Fruit fly (Drosophila melanogaster): Measurements from ENCODE around the gene CG31445.

Gene CG31445

DNA sequence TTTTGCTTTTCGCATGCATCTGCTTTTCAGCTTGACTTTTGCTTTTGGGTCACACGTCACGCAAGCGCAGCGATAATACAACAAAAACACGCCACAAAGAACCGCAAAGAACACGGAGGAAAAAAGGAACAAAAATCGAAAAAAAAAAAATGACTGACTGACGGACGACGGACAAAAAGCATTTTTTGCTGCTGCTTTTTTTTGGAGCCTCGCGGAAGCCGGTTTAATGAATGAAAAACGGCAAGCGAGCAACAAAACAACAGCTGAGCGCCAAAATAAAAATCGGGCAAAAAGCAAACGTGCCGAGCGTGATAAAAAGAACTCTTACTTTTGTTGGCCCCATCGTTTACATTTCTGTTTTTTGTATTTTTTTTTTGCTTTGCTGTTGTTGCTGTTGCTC, 9.8 kb upstream of the CG31445 start:
- no peak for TF ChIP-seq HLH106 (tag; optimal IDR thresholded peaks at IDR 0.05)
- no peak for TF ChIP-seq Dif (GFP tag; optimal IDR thresholded peaks at IDR 0.05; ENCODE audit: partially characterized antibody)
- no peak for TF ChIP-seq foxo (GFP tag; optimal IDR thresholded peaks at IDR 0.05)
- TF ChIP-seq jim (GFP tag; optimal IDR thresholded peaks at IDR 0.05), result peak; percentile 14
- TF ChIP-seq woc (GFP tag; optimal IDR thresholded peaks at IDR 0.05), result peak; percentile 17
- no peak for TF ChIP-seq Jra (GFP tag; optimal IDR thresholded peaks at IDR 0.05)
- peak; percentile 76 for TF ChIP-seq Sp1 (GFP tag; optimal IDR thresholded peaks at IDR 0.05)
- TF ChIP-seq Rel (GFP tag; optimal IDR thresholded peaks at IDR 0.05), result peak; percentile 64
- TF ChIP-seq Rel (tag; optimal IDR thresholded peaks at IDR 0.05), result peak; percentile 12
- TF ChIP-seq CG9705 (GFP tag; optimal IDR thresholded peaks at IDR 0.05), result peak; percentile 23
- peak; percentile 2 for TF ChIP-seq CG32264 (GFP tag; optimal IDR thresholded peaks at IDR 0.05)
- no peak for TF ChIP-seq Abd-B (GFP tag; optimal IDR thresholded peaks at IDR 0.05)
- TF ChIP-seq psq (GFP tag; optimal IDR thresholded peaks at IDR 0.05), result peak; percentile 63
- TF ChIP-seq sage (GFP tag; optimal IDR thresholded peaks at IDR 0.05), result peak; percentile 51

DNA sequence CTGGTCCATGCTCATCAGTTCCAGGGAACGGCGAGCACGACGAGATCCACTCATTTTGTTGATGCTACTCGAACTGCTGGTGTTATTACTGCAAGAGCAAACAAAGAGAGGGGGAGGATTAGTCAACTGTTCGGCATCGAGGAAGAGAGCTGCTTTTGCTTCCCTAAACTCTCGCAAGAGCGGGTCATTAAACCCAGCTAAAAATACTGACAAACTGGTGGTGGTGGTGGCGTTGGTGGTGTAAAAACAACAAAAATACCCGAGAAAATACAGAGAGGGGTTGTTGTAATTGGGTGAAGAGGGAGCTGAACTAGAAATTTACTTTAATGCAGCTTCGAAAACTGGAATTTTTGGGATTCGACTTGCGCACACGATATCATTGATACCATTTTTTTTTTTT, 9.2 kb upstream of the CG31445 start:
- no peak for TF ChIP-seq psq (GFP tag; optimal IDR thresholded peaks at IDR 0.05)
- no peak for TF ChIP-seq ey (GFP tag; optimal IDR thresholded peaks at IDR 0.05)

DNA sequence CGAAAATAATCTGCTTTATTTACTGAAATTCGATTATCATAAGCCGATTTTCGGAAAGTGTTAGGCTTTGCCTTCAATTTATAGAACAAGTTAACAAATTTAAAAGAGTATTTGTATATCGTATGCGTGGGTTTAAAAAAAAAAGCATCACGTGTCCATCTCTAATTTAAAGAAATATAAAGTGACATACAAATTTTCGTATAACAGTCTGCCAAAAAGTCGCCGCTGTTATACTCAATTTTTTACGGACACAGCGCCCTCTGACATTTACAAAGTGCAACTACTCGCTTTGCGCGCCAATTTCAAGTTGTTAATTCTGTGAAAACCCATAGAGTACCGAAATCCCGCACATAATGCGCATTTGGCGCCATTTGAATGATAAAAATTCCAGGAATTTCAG, 6.8 kb upstream of the CG31445 start:
- TF ChIP-seq br (GFP tag; optimal IDR thresholded peaks at IDR 0.05) (peak; percentile 19), OdsH (GFP tag; optimal IDR thresholded peaks at IDR 0.05) (peak; percentile 50), brk (GFP tag; optimal IDR thresholded peaks at IDR 0.05) (peak; percentile 3), Hr83 (GFP tag; optimal IDR thresholded peaks at IDR 0.05; ENCODE audit: poor library complexity, severe bottlenecking) (peak; percentile 61), Dfd (GFP tag; optimal IDR thresholded peaks at IDR 0.05) (no peak), CG9705 (GFP tag; optimal IDR thresholded peaks at IDR 0.05) (no peak), fru (GFP tag; optimal IDR thresholded peaks at IDR 0.05) (peak; percentile 1), Myc (optimal IDR thresholded peaks at IDR 0.05) (peak; percentile 79), Vsx2 (GFP tag; optimal IDR thresholded peaks at IDR 0.05; ENCODE audit: partially characterized antibody) (peak; percentile 31), woc (GFP tag; optimal IDR thresholded peaks at IDR 0.05) (peak; percentile 40), sv (GFP tag; optimal IDR thresholded peaks at IDR 0.05) (peak; percentile 13), Hr78 (GFP tag; optimal IDR thresholded peaks at IDR 0.05) (no peak), Rel (GFP tag; optimal IDR thresholded peaks at IDR 0.05) (no peak), Rel (tag; optimal IDR thresholded peaks at IDR 0.05) (peak; percentile 50)

DNA sequence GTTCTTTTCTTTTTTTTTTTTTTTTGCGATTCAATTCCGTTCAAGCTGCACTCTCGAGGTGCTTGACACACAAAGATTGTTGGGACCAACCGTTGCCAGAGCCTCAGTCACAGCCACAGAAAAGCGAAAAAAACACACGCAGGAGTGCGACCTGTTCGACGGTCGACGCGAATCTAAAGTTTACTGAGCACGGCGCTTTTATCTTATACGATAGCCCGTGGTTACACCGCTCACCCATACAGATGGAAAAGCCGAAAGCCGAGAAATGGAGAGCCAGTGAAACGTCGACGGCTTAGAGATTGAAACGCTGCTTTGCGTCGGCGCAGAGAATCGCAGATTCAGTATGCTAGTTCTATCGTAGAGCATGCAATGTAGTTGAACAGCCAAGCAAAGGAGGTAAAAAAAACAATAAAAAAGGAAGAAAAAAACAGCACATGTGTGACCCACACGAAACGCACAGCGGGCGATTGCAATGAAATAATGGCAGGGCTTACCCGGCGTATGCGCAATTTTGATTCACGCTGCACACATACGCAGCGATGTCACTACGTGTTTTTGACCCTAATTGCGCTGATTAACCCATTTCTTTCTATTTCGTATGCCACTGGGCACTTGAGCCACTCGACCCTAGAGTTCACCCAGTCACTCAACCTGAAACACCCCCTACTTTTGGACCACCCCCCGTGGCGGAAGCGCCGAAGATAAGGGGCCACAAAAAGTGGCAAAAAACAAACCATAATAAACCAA, 5.8 kb upstream of the CG31445 start, which contains the start of gene SP1029:
TSS of gene SP1029 (minus strand) at position 180 of the 747 bp plus-strand sequence.
- TF ChIP-seq Abd-B (GFP tag; optimal IDR thresholded peaks at IDR 0.05), result no peak

DNA sequence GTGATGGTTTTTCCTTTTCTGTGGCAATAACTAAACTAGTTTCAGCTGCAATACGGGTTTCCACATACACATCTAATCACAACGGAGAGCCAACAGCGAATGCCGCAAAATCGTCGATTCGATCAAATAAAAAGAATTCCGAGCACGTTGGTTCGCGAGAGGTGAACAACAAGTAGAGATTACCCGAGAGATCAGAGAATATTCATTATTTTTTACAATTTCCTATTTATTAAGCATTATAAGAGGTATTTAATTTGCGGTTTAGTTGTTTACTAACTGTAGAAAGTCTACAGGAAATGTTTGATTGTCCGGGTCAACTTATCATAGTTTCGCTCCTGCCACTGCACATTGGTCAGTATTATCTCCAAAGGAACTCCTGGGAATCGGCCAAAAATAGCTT, 6.0 kb downstream of the CG31445 start, which contains the start of gene CG11951:
TSS of gene CG11951 (minus strand) at position 101 of the 400 bp plus-strand sequence.
- TF ChIP-seq h (GFP tag; optimal IDR thresholded peaks at IDR 0.05) (no peak), Jra (GFP tag; optimal IDR thresholded peaks at IDR 0.05) (no peak), lola (GFP tag; optimal IDR thresholded peaks at IDR 0.05) (no peak), jim (GFP tag; optimal IDR thresholded peaks at IDR 0.05) (no peak), Vsx2 (GFP tag; optimal IDR thresholded peaks at IDR 0.05; ENCODE audit: partially characterized antibody) (no peak), pan (optimal IDR thresholded peaks at IDR 0.05) (no peak), fru (GFP tag; optimal IDR thresholded peaks at IDR 0.05) (no peak), sage (GFP tag; optimal IDR thresholded peaks at IDR 0.05) (no peak), sv (GFP tag; optimal IDR thresholded peaks at IDR 0.05) (no peak), Myc (optimal IDR thresholded peaks at IDR 0.05) (no peak), psq (GFP tag; optimal IDR thresholded peaks at IDR 0.05) (no peak), Hr83 (GFP tag; optimal IDR thresholded peaks at IDR 0.05; ENCODE audit: poor library complexity, severe bottlenecking) (no peak), dsf (GFP tag; optimal IDR thresholded peaks at IDR 0.05; ENCODE audit: borderline replicate concordance) (no peak), dmrt93B (GFP tag; optimal IDR thresholded peaks at IDR 0.05) (no peak), HLH106 (tag; optimal IDR thresholded peaks at IDR 0.05) (no peak), ey (GFP tag; optimal IDR thresholded peaks at IDR 0.05) (no peak), Abd-B (GFP tag; optimal IDR thresholded peaks at IDR 0.05) (no peak), brk (GFP tag; optimal IDR thresholded peaks at IDR 0.05) (no peak)
